Worm (Caenorhabditis elegans): ENCODE results near the gene K09E9.1.

ce11 chrX:15600512-15601117 is 19.7 kb upstream of the K09E9.1 start, which contains the start of gene ent-2:
- TF ChIP-seq egl-27 (tag; optimal IDR thresholded peaks at IDR 0.05) (no peak), ama-1 (optimal IDR thresholded peaks at IDR 0.05) (no peak), nhr-11 (tag; optimal IDR thresholded peaks at IDR 0.05) (no peak), nhr-6 (tag; optimal IDR thresholded peaks at IDR 0.05) (no peak), lin-13 (GFP tag; optimal IDR thresholded peaks at IDR 0.05) (peak; percentile 32), nhr-237 (tag; optimal IDR thresholded peaks at IDR 0.05) (no peak), nhr-23 (tag; optimal IDR thresholded peaks at IDR 0.05) (no peak)

Data from whole organism, L2 larva.